Worm (Caenorhabditis elegans): ENCODE measurements around the gene cyb-1.

Gene cyb-1

DNA sequence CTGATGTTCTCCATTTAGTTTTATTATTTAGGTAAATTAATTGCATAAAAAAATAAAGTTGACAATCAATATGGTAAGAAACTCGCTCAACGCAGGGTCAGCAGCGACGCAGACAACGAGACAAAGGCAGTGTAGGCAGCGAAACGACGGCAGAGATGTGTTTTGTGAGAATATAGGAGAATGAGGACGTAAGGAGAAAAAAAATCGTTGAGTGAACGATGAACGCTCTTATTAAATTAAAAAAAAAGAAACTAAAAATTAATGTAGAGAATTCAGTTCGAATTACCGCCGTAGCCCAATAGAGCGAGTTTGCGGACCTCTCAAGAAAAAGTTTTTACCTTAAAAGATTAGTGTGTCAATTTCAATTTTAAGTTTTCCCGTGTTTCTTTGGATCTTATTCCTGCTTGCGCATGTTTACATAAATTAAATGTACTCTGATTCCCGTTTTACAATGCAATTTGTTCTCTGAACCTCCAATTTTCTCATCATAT is 33.2 kb downstream of the cyb-1 start, which contains the start of gene T25B9.8:
Gene T25B9.8 (minus strand): TSS at position 51 of the 491 bp plus-strand sequence.
- TF ChIP-seq nhr-102 (tag; optimal IDR thresholded peaks at IDR 0.05) = no peak
- peak; percentile 30 for TF ChIP-seq lin-38 (GFP tag; IDR thresholded peaks at IDR 0.05)
- TF ChIP-seq lin-13 (GFP tag; optimal IDR thresholded peaks at IDR 0.05) = no peak
- no peak for TF ChIP-seq unc-130 (GFP tag; optimal IDR thresholded peaks at IDR 0.05)
- peak; percentile 69 for TF ChIP-seq aha-1 (tag)
- no peak for TF ChIP-seq ceh-44 (GFP tag; IDR thresholded peaks at IDR 0.05)
- TF ChIP-seq spr-3 (GFP tag; optimal IDR thresholded peaks at IDR 0.05) = no peak
- TF ChIP-seq dmd-6 (GFP tag; IDR thresholded peaks at IDR 0.05) = no peak

DNA sequence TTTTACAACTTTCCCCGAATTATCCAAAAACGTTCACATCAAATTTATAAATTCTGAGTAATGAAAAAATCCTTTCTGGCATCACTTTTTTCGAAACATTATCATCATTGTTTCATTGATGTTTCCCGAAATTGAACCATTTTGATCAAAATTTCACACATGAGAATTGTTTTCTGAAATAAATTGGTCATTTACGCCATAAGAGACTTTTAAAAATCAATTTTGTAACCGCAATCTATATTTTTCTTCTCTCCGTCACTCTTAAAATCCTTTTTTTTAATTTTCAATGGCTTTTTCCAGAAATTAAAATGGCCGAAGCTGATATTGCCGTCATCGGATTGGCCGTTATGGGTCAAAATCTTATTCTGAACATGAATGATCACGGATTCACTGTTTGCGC is 34.3 kb downstream of the cyb-1 start, which contains the start of gene T25B9.9:
Gene T25B9.9 (plus strand): TSS at position 301 of the 400 bp plus-strand sequence.
- TF ChIP-seq unc-62 (GFP tag; optimal IDR thresholded peaks at IDR 0.05 in 1 of 2) (peak in 1 of 2 experiments; percentile 35), unc-62 (tag; optimal IDR thresholded peaks at IDR 0.05) (no peak), daf-8 (GFP tag; IDR thresholded peaks at IDR 0.05) (no peak)

DNA sequence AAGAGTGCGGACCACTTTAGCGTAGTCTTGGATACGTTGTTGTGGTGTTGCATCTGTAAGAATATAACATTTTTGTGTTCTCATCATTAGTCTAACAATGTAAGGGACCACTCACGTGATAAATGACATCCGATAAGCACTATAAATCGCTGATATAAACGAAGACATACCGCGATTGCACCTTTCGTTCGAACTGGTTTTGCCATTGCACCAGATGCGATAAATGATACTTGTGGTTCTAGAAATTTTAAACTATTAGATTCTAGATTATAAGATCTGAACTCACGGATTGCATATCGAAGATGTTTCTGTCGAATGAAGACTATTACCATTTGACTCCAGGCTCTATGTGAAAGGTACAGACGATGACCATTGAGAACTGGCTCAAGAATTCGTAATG is 36.3 kb downstream of the cyb-1 start:
- TF ChIP-seq ceh-28 (tag; optimal IDR thresholded peaks at IDR 0.05) = no peak
- TF ChIP-seq aha-1 (tag) = peak; percentile 94

DNA sequence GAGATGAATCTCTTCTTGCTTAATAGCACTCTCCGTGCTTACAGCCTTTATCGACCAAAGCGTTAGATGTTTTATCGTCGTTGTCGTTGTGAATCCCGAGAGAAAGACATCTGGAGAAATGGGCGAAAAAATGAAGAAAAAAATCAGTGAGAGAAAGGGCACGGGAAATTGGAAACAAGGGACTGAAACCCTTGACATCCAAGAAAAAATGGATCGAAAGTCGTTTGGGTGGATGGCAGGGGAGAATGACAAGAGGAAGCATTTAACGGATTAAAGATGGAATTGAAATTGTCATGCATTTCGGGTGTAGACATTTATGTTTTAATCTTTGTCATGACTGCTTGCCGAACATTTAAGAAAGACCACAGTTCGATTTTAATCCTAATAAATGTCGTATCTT is 38.8 kb downstream of the cyb-1 start, which contains the start of gene inpp-1:
Gene inpp-1 (minus strand): TSS at position 101 of the 400 bp plus-strand sequence.
- TF ChIP-seq cey-2 (tag; optimal IDR thresholded peaks at IDR 0.05; ENCODE audit: borderline replicate concordance, insufficient read depth) (no peak), spr-1 (tag; optimal IDR thresholded peaks at IDR 0.05) (no peak), ZK337.2 (GFP tag; IDR thresholded peaks at IDR 0.05) (no peak), attf-4 (tag; optimal IDR thresholded peaks at IDR 0.05) (no peak), snpc-1.2 (GFP tag; IDR thresholded peaks at IDR 0.05) (no peak), daf-12 (tag; optimal IDR thresholded peaks at IDR 0.05) (no peak), lin-15B (tag; optimal IDR thresholded peaks at IDR 0.05) (no peak), daf-8 (GFP tag; IDR thresholded peaks at IDR 0.05) (no peak), lin-1 (GFP tag; IDR thresholded peaks at IDR 0.05) (no peak), gei-8 (GFP tag; optimal IDR thresholded peaks at IDR 0.05) (no peak), hmg-1.1 (GFP tag; IDR thresholded peaks at IDR 0.05) (no peak), F10B5.3 (tag; optimal IDR thresholded peaks at IDR 0.05) (no peak), zip-11 (GFP tag; IDR thresholded peaks at IDR 0.05) (no peak), sdz-12 (GFP tag; optimal IDR thresholded peaks at IDR 0.05) (no peak)

DNA sequence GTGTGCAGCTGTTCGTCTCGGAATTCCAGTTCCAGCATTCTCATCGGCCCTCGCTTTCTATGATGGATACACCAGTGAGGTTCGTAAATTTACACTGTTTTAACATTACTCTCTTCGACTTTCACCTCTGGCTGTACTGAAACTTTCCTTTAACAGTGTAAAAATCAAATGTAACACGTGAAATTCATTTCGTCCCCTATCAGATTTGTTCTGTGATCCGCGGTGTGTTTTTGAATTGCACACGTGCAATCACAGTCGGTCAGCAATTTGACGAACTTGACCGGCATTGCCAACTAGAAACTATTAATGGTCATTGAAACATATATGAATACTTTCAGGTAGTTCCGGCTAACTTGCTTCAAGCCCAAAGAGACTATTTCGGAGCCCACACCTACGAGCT is 42.1 kb downstream of the cyb-1 start:
- TF ChIP-seq ceh-82 (tag; optimal IDR thresholded peaks at IDR 0.05) = no peak
- TF ChIP-seq mxl-2 (GFP tag; conservative IDR thresholded peaks at IDR 0.05) = 0 out of 2 replicates have a peak, but pooled peaks have one; percentile 49
- no peak for TF ChIP-seq pqm-1 (tag; optimal IDR thresholded peaks at IDR 0.05)
- TF ChIP-seq set-16 (GFP tag; IDR thresholded peaks at IDR 0.05) = no peak
- TF ChIP-seq pha-4 (GFP tag; IDR thresholded peaks at IDR 0.05) = no peak
- TF ChIP-seq pha-4 (tag; optimal IDR thresholded peaks at IDR 0.05) = no peak
- TF ChIP-seq nhr-28 (tag; optimal IDR thresholded peaks at IDR 0.05) = peak; percentile 7
- TF ChIP-seq saeg-2 (GFP tag; IDR thresholded peaks at IDR 0.05) = no peak
- no peak for TF ChIP-seq ces-1 (GFP tag; optimal IDR thresholded peaks at IDR 0.05)
- TF ChIP-seq hlh-30 (tag; optimal IDR thresholded peaks at IDR 0.05; ENCODE audit: insufficient read depth) = peak; percentile 17
- no peak for TF ChIP-seq zfp-3 (GFP tag; conservative IDR thresholded peaks at IDR 0.05)
- peak; percentile 1 for TF ChIP-seq mxl-3 (GFP tag; optimal IDR thresholded peaks at IDR 0.05)
- TF ChIP-seq ceh-44 (GFP tag; IDR thresholded peaks at IDR 0.05) = no peak
- no peak for TF ChIP-seq rbr-2 (tag; optimal IDR thresholded peaks at IDR 0.05)
- TF ChIP-seq unc-62 (GFP tag; optimal IDR thresholded peaks at IDR 0.05 in 1 of 2) = peak in 1 of 2 experiments; percentile 66
- TF ChIP-seq unc-62 (tag; optimal IDR thresholded peaks at IDR 0.05) = no peak
- no peak for TF ChIP-seq tag-97 (GFP tag; IDR thresholded peaks at IDR 0.05)
- no peak for TF ChIP-seq dpl-1 (GFP tag; optimal IDR thresholded peaks at IDR 0.05)
- TF ChIP-seq lim-7 (GFP tag; IDR thresholded peaks at IDR 0.05) = no peak
- no peak for TF ChIP-seq php-3 (GFP tag; IDR thresholded peaks at IDR 0.05)
- TF ChIP-seq nhr-237 (tag; optimal IDR thresholded peaks at IDR 0.05) = no peak
- TF ChIP-seq ZK546.5 (tag; optimal IDR thresholded peaks at IDR 0.05) = no peak
- no peak for TF ChIP-seq R02D3.7 (tag; optimal IDR thresholded peaks at IDR 0.05)
- no peak for TF ChIP-seq zip-2 (tag; optimal IDR thresholded peaks at IDR 0.05)

Data from whole organism, L4 larva.